Fruit fly (Drosophila melanogaster): ENCODE results near the gene CG14191.

dm6 chrX:19037137-19037536 is 44.3 kb upstream of the CG14191 start:
- no peak for TF ChIP-seq CG6854 (GFP tag; optimal IDR thresholded peaks at IDR 0.05)
- no peak for TF ChIP-seq eg (GFP tag; IDR thresholded peaks at IDR 0.05)

Data from whole organism, prepupa.